Worm (Caenorhabditis elegans) whole organism, L4/young adult: ENCODE results near the gene T25B6.4.

Source experiments
- W03F9.2 ChIP-seq: fragments of 150-350 bp; optimal IDR thresholded peaks from 2 replicates; lab custom pipeline; 2014; ENCODE audit warnings: missing biosample characterization, missing genetic modification characterization
- dao-5 ChIP-seq: sonication (generic microtip); optimal IDR thresholded peaks from 2 replicates; lab custom pipeline; 2016; ENCODE audit warnings: missing genotype, missing genetic modification characterization, moderate library complexity, missing compliant biosample characterization
- him-1 ChIP-seq: sonication (generic microtip); optimal IDR thresholded peaks from 2 replicates; lab custom pipeline; 2016; ENCODE audit warnings: missing genotype, missing genetic modification reagents, missing genetic modification characterization, missing compliant biosample characterization

- no peak for TF ChIP-seq him-1 (tag; lab: Kevin White, UChicago)
- TF ChIP-seq dao-5 (tag; lab: Kevin White, UChicago), result no peak
- TF ChIP-seq W03F9.2 (tag; lab: Kevin White, UChicago), result no peak
Measured at ce11 chrX:8991856-8992456, 23.6 kb upstream of the T25B6.4 start, which contains the start of gene C24A3.4.
